ENCODE assay signal across 5 fruit fly cellular contexts in the genomic region with DNA sequence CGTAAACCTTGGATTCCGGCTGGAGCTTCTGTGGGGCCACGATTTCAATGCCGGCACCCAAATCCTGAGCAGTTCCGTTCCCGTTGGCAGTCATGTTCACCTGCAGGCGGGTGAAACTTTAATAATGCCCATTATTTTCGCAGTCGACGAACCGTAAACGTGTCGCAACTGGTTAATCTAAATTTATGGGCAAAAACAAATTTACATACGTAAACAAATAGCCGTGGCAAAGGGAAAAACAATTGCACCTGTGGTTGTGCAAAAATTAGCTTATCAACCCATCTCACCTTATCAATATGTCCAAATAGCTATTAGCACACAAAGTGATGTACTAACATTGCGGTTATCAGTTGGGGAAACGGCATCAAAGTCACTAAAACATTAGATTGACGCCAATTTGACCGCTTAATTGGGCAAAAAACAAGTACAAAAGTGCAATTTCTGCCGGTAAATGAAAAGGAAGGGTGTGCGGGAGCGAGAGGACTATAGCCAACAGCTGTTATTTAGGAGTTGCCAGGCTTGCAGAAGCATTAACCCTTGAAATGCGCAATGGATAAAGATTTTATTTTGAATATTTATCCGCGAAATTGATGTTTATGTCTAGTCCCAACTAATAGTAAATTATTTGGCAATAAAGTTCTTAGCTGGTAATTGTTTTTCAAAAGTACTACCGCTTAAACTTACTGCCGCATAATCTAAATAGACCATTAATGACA.
TF ChIP-seq lines count a peak whose summit lies in the region.

No protein-coding gene starts in this region.

- TF ChIP-seq CTCF in whole organism, embryonic (GFP tag; optimal IDR thresholded peaks at IDR 0.05; lab: Kevin White, UChicago), result no peak

TF ChIP-seq in whole organism, adult, 20 proteins besides CTCF, POLR2A, EP300 and RAD21 (continues in another document):
- TF ChIP-seq tj (GFP tag; optimal IDR thresholded peaks at IDR 0.05; lab: Kevin White, UChicago) (peak; percentile 25), CG5204 (GFP tag; optimal IDR thresholded peaks at IDR 0.05; lab: Kevin White, UChicago) (no peak), cnc (optimal IDR thresholded peaks at IDR 0.05; lab: Kevin White, UChicago) (no peak), CG7045 (GFP tag; optimal IDR thresholded peaks at IDR 0.05; lab: Kevin White, UChicago) (peak; percentile 60), toe (GFP tag; optimal IDR thresholded peaks at IDR 0.05; lab: Kevin White, UChicago) (no peak), Mnt (GFP tag; optimal IDR thresholded peaks at IDR 0.05; lab: Kevin White, UChicago) (peak; percentile 37), CG14711 (tag; optimal IDR thresholded peaks at IDR 0.05; lab: Kevin White, UChicago) (peak; percentile 89), Crg-1 (GFP tag; optimal IDR thresholded peaks at IDR 0.05; lab: Kevin White, UChicago) (peak; percentile 19), CG11617 (GFP tag; optimal IDR thresholded peaks at IDR 0.05; lab: Kevin White, UChicago) (peak; percentile 28), cic (GFP tag; optimal IDR thresholded peaks at IDR 0.05; lab: Kevin White, UChicago) (peak; percentile 79), kay (GFP tag; lab: Kevin White, UChicago; ENCODE audit: borderline replicate concordance) (peak; percentile 7), ovo (GFP tag; optimal IDR thresholded peaks at IDR 0.05; lab: Kevin White, UChicago) (no peak), CG12768 (GFP tag; optimal IDR thresholded peaks at IDR 0.05; lab: Kevin White, UChicago) (peak; percentile 41), Clk (GFP tag; optimal IDR thresholded peaks at IDR 0.05; lab: Kevin White, UChicago) (no peak), CG7101 (tag; optimal IDR thresholded peaks at IDR 0.05; lab: Kevin White, UChicago) (no peak), CG33017 (tag; optimal IDR thresholded peaks at IDR 0.05; lab: Kevin White, UChicago) (peak; percentile 58), pad (GFP tag; optimal IDR thresholded peaks at IDR 0.05; lab: Kevin White, UChicago) (no peak)

TF ChIP-seq in whole organism, embryonic, 481 proteins besides CTCF, POLR2A, EP300 and RAD21 (continues in another document):
- TF ChIP-seq CG6272 (GFP tag; IDR thresholded peaks at IDR 0.05; lab: Robert Waterston, UW), result no peak
- TF ChIP-seq CG12219 (GFP tag; optimal IDR thresholded peaks at IDR 0.05; lab: Kevin White, UChicago), result no peak
- TF ChIP-seq CG5953 (GFP tag; IDR thresholded peaks at IDR 0.05; lab: Robert Waterston, UW), result no peak
- no peak for TF ChIP-seq chm (GFP tag; IDR thresholded peaks at IDR 0.05; lab: Robert Waterston, UW)
- TF ChIP-seq CG16863 (GFP tag; optimal IDR thresholded peaks at IDR 0.05; lab: Kevin White, UChicago), result no peak
- no peak for TF ChIP-seq Kr (GFP tag; optimal IDR thresholded peaks at IDR 0.05; lab: Kevin White, UChicago)
- no peak for TF ChIP-seq ap (GFP tag; IDR thresholded peaks at IDR 0.05; lab: Robert Waterston, UW)
- no peak for TF ChIP-seq wek (GFP tag; optimal IDR thresholded peaks at IDR 0.05; lab: Kevin White, UChicago)
- TF ChIP-seq vnd (GFP tag; IDR thresholded peaks at IDR 0.05; lab: Robert Waterston, UW; ENCODE audit: partially characterized antibody), result no peak
- no peak for TF ChIP-seq br (optimal IDR thresholded peaks at IDR 0.05; lab: Kevin White, UChicago)
- TF ChIP-seq CG1832 (GFP tag; optimal IDR thresholded peaks at IDR 0.05; lab: Kevin White, UChicago), result peak; percentile 4
- TF ChIP-seq bowl (GFP tag; IDR thresholded peaks at IDR 0.05; lab: Robert Waterston, UW), result no peak
- no peak for TF ChIP-seq CG5180 (GFP tag; optimal IDR thresholded peaks at IDR 0.05; lab: Kevin White, UChicago)
- TF ChIP-seq dysf (GFP tag; IDR thresholded peaks at IDR 0.05; lab: Robert Waterston, UW), result no peak
- no peak; the same call in 1 of the 2 replicates for TF ChIP-seq CG9215 (GFP tag; IDR thresholded peaks at IDR 0.05; lab: Robert Waterston, UW)
- TF ChIP-seq pzg (GFP tag; optimal IDR thresholded peaks at IDR 0.05; lab: Kevin White, UChicago), result peak; percentile 6
- TF ChIP-seq PHDP (tag; optimal IDR thresholded peaks at IDR 0.05; lab: Kevin White, UChicago), result no peak
- no peak for TF ChIP-seq shn (GFP tag; optimal IDR thresholded peaks at IDR 0.05; lab: Kevin White, UChicago)

TF ChIP-seq in whole organism, prepupa, 60 proteins besides CTCF, POLR2A, EP300 and RAD21:
- TF ChIP-seq CG31627 (GFP tag; optimal IDR thresholded peaks at IDR 0.05; lab: Kevin White, UChicago) (peak; percentile 21), CG3032 (tag; optimal IDR thresholded peaks at IDR 0.05; lab: Kevin White, UChicago) (peak; percentile 15), esn (GFP tag; optimal IDR thresholded peaks at IDR 0.05; lab: Kevin White, UChicago) (peak; percentile 41), Sox14 (GFP tag; optimal IDR thresholded peaks at IDR 0.05; lab: Kevin White, UChicago) (peak; percentile 13), CG6854 (GFP tag; optimal IDR thresholded peaks at IDR 0.05; lab: Kevin White, UChicago) (no peak), svp (GFP tag; lab: Kevin White, UChicago) (peak; percentile 71), Eip75B (GFP tag; optimal IDR thresholded peaks at IDR 0.05; lab: Kevin White, UChicago) (peak; percentile 41), CG11902 (GFP tag; optimal IDR thresholded peaks at IDR 0.05; lab: Kevin White, UChicago) (no peak), lz (GFP tag; optimal IDR thresholded peaks at IDR 0.05; lab: Kevin White, UChicago) (peak; percentile 12), Sox15 (GFP tag; optimal IDR thresholded peaks at IDR 0.05; lab: Kevin White, UChicago) (no peak)

TF ChIP-seq in whole organism, pupa, 21 proteins besides CTCF, POLR2A, EP300 and RAD21:
- TF ChIP-seq CG4496 (GFP tag; IDR thresholded peaks at IDR 0.05; lab: Robert Waterston, UW) (peak; percentile 27; the same call in 1 of the 3 replicates), Ets98B (GFP tag; IDR thresholded peaks at IDR 0.05; lab: Robert Waterston, UW) (no peak), rn (GFP tag; IDR thresholded peaks at IDR 0.05; lab: Robert Waterston, UW) (no peak), CG9948 (tag; optimal IDR thresholded peaks at IDR 0.05; lab: Kevin White, UChicago) (no peak), CG32121 (GFP tag; IDR thresholded peaks at IDR 0.05; lab: Robert Waterston, UW) (no peak)
TF ChIP-seq in whole organism, pupa: peak in this region for 1.

TF ChIP-seq in whole organism, wandering third instar larva, 38 proteins besides CTCF, POLR2A, EP300 and RAD21:
- TF ChIP-seq usp (GFP tag; optimal IDR thresholded peaks at IDR 0.05; lab: Kevin White, UChicago) (no peak), Hnf4 (GFP tag; optimal IDR thresholded peaks at IDR 0.05; lab: Kevin White, UChicago) (no peak), br (GFP tag; optimal IDR thresholded peaks at IDR 0.05; lab: Kevin White, UChicago) (peak; percentile 26), HLH106 (tag; optimal IDR thresholded peaks at IDR 0.05; lab: Kevin White, UChicago) (peak; percentile 32), CG32264 (GFP tag; optimal IDR thresholded peaks at IDR 0.05; lab: Kevin White, UChicago) (no peak), woc (GFP tag; optimal IDR thresholded peaks at IDR 0.05; lab: Kevin White, UChicago) (peak; percentile 25), Dif (GFP tag; optimal IDR thresholded peaks at IDR 0.05; lab: Kevin White, UChicago; ENCODE audit: partially characterized antibody) (no peak), h (GFP tag; optimal IDR thresholded peaks at IDR 0.05; lab: Kevin White, UChicago) (peak; percentile 52), Sp1 (GFP tag; optimal IDR thresholded peaks at IDR 0.05; lab: Kevin White, UChicago) (peak; percentile 2), Hr83 (GFP tag; optimal IDR thresholded peaks at IDR 0.05; lab: Kevin White, UChicago; ENCODE audit: poor library complexity, severe bottlenecking) (peak; percentile 38), foxo (GFP tag; optimal IDR thresholded peaks at IDR 0.05; lab: Kevin White, UChicago) (peak in 1 of 2 experiments; percentile 41), brk (GFP tag; optimal IDR thresholded peaks at IDR 0.05; lab: Kevin White, UChicago) (no peak), rgr (GFP tag; optimal IDR thresholded peaks at IDR 0.05; lab: Kevin White, UChicago) (peak; percentile 8)
TF ChIP-seq in whole organism, wandering third instar larva: peak in this region for 8.
